Worm (Caenorhabditis elegans): ENCODE results near the gene gpa-5.

- no peak for TF ChIP-seq zfp-3 (GFP tag; conservative IDR thresholded peaks at IDR 0.05)
- TF ChIP-seq fos-1 (tag; optimal IDR thresholded peaks at IDR 0.05) = no peak
- TF ChIP-seq snpc-4 (tag; optimal IDR thresholded peaks at IDR 0.05) = no peak
- TF ChIP-seq zag-1 (tag; optimal IDR thresholded peaks at IDR 0.05) = no peak
Measured at ce11 chrX:2108682-2109081, 12.2 kb downstream of the gpa-5 start, which contains the start of gene F53B1.2.
